Worm (Caenorhabditis elegans) whole organism, young adult: ENCODE data around the gene F38C2.7.

Experiments
- Y95B8A.8 ChIP-seq: fragments of 200-800 bp; sonication (Bioruptor generic); IDR thresholded peaks from 2 replicates; pipeline ENCODE4 v1.3.6; 2022; ENCODE audit warnings: missing genetic modification reagents, missing genetic modification characterization, missing compliant biosample characterization
- bed-1 ChIP-seq: fragments of 200-800 bp; sonication (Bioruptor generic); IDR thresholded peaks from 2 replicates; pipeline ENCODE4 v1.3.6; 2022; ENCODE audit warnings: missing genetic modification reagents, missing genetic modification characterization, missing compliant biosample characterization
- cebp-1 ChIP-seq, 2 experiments: fragments of 200-800 bp in 1 of 2; sonication (Bioruptor generic) in 1 of 2; sonication (generic microtip) in 1 of 2; IDR thresholded peaks in 1 of 2; optimal IDR thresholded peaks in 1 of 2; 2 replicates each; pipeline versions ENCODE4 v1.3.6 to Lab custom; 2017 to 2022; ENCODE audit warnings: missing compliant biosample characterization in 2 of 2, missing genetic modification characterization in 2 of 2, mild to moderate bottlenecking in 1 of 2, missing genetic modification reagents in 1 of 2, moderate library complexity in 1 of 2
- pha-4 ChIP-seq: fragments of 150-350 bp; sonication (generic microtip); optimal IDR thresholded peaks from 2 replicates; lab custom pipeline; 2014; ENCODE audit warnings: missing biosample characterization, missing genetic modification reagents, missing genetic modification characterization
- rcor-1 ChIP-seq: fragments of 200-800 bp; sonication (Bioruptor generic); IDR thresholded peaks from 2 replicates; pipeline ENCODE4 v1.3.6; 2022; ENCODE audit warnings: missing genetic modification reagents, missing genetic modification characterization, missing compliant biosample characterization
- xnd-1 ChIP-seq: sonication (generic microtip); optimal IDR thresholded peaks from 2 replicates; lab custom pipeline; 2016; ENCODE audit warnings: missing genotype, missing genetic modification reagents, missing genetic modification characterization, missing compliant biosample characterization

ce11 chrIV:16323373-16323772 lies 46.2 kb upstream of the F38C2.7 start, which contains the start of gene srz-104:
- TF ChIP-seq bed-1 (GFP tag; lab: Robert Waterston, UW) (no peak), Y95B8A.8 (GFP tag; lab: Robert Waterston, UW) (no peak), xnd-1 (no peak), cebp-1 (GFP tag; IDR thresholded peaks at IDR 0.05; lab: Robert Waterston, UW) (no peak), cebp-1 (tag; optimal IDR thresholded peaks at IDR 0.05; lab: Kevin White, UChicago) (no peak), rcor-1 (no peak), pha-4 (tag; lab: Kevin White, UChicago) (no peak)
